Worm (Caenorhabditis elegans) whole organism, L4 larva: Measurements from ENCODE around the gene K07E8.6.

ENCODE experiments used
- D1046.2 ChIP-seq: fragments of 200-800 bp; sonication (Bioruptor generic); IDR thresholded peaks from 2 replicates; pipeline ENCODE4 v1.3.6; 2022; ENCODE audit warnings: missing genetic modification characterization, missing compliant biosample characterization
- F26F4.8 ChIP-seq: fragments of 200-800 bp; sonication (Bioruptor generic); conservative IDR thresholded peaks from 2 replicates; pipeline ENCODE4 v1.3.6; 2022; ENCODE audit warnings: missing genetic modification characterization, missing compliant biosample characterization
- R02D3.7 ChIP-seq: fragments of 150-350 bp; sonication (generic microtip); optimal IDR thresholded peaks from 3 replicates; lab custom pipeline; 2014; ENCODE audit warnings: missing biosample characterization, missing genetic modification characterization
- ZK337.2 ChIP-seq: fragments of 200-800 bp; sonication (Bioruptor generic); IDR thresholded peaks from 2 replicates; pipeline ENCODE4 v1.3.6; 2022; ENCODE audit warnings: missing genetic modification reagents, missing genetic modification characterization, missing compliant biosample characterization
- aha-1 ChIP-seq: fragments of 150-350 bp; peaks from one replicate; lab custom pipeline; 2014; ENCODE audit warnings: missing biosample characterization, missing genetic modification characterization
- ama-1 ChIP-seq: fragments of 150-350 bp; optimal IDR thresholded peaks from 2 replicates; lab custom pipeline; 2014; ENCODE audit warnings: inconsistent platforms, mixed read lengths
- daf-12 ChIP-seq: fragments of 150-350 bp; optimal IDR thresholded peaks from 2 replicates; lab custom pipeline; 2014; ENCODE audit warnings: missing biosample characterization, missing genetic modification reagents, missing genetic modification characterization
- daf-16 ChIP-seq, 3 experiments: sonication (generic microtip); optimal IDR thresholded peaks; 2 replicates each; lab custom pipeline; 2016 to 2017; ENCODE audit warnings: missing genetic modification characterization in 3 of 3, missing genetic modification reagents in 3 of 3, mild to moderate bottlenecking in 2 of 3, missing compliant biosample characterization in 2 of 3, missing biosample characterization in 1 of 3, moderate library complexity in 1 of 3
- daf-19 ChIP-seq: fragments of 200-800 bp; sonication (Bioruptor generic); conservative IDR thresholded peaks from 2 replicates; pipeline ENCODE4 v1.3.6; 2022; ENCODE audit warnings: missing genetic modification characterization, missing compliant biosample characterization
- dmd-6 ChIP-seq: fragments of 200-800 bp; sonication (Bioruptor generic); IDR thresholded peaks from 2 replicates; pipeline ENCODE4 v1.3.6; 2022; ENCODE audit warnings: missing genetic modification reagents, missing genetic modification characterization, missing compliant biosample characterization
- dmd-9 ChIP-seq: fragments of 200-800 bp; sonication (Bioruptor generic); IDR thresholded peaks from 2 replicates; pipeline ENCODE4 v1.3.6; 2022; ENCODE audit warnings: missing genetic modification reagents, missing genetic modification characterization, missing compliant biosample characterization
- dpl-1 ChIP-seq: fragments of 150-350 bp; optimal IDR thresholded peaks from 2 replicates; lab custom pipeline; 2014; ENCODE audit warnings: missing biosample characterization, missing genetic modification reagents, missing genetic modification characterization
- duxl-1 ChIP-seq: sonication (generic microtip); optimal IDR thresholded peaks from 2 replicates; lab custom pipeline; 2016; ENCODE audit warnings: mild to moderate bottlenecking, missing genetic modification characterization, moderate library complexity, missing compliant biosample characterization; ENCODE audit not compliant: poor library complexity
- dve-1 ChIP-seq: sonication (generic microtip); optimal IDR thresholded peaks from 2 replicates; lab custom pipeline; 2017; ENCODE audit warnings: antibody characterized with exemption, mild to moderate bottlenecking, missing genetic modification characterization, missing compliant biosample characterization; ENCODE audit not compliant: insufficient read depth
- egl-27 ChIP-seq: sonication (generic microtip); optimal IDR thresholded peaks from 3 replicates; lab custom pipeline; 2017; ENCODE audit warnings: missing biosample characterization, missing genetic modification reagents, missing genetic modification characterization
- hif-1 ChIP-seq, 2 experiments: sonication (generic microtip); optimal IDR thresholded peaks; 2 replicates each; lab custom pipeline; 2016 to 2017; ENCODE audit warnings: missing compliant biosample characterization in 2 of 2, missing genetic modification characterization in 2 of 2, missing genetic modification reagents in 2 of 2, missing genotype in 2 of 2, mild to moderate bottlenecking in 1 of 2
- hlh-11 ChIP-seq: fragments of 200-800 bp; sonication (Bioruptor generic); optimal IDR thresholded peaks from 2 replicates; lab custom pipeline; 2018; ENCODE audit warnings: mild to moderate bottlenecking, missing genetic modification characterization, missing compliant biosample characterization
- hlh-30 ChIP-seq: sonication (generic microtip); optimal IDR thresholded peaks from 2 replicates; lab custom pipeline; 2017; ENCODE audit warnings: antibody characterized with exemption, mild to moderate bottlenecking, missing genetic modification characterization, missing compliant biosample characterization; ENCODE audit not compliant: insufficient read depth
- hmg-1.1 ChIP-seq: fragments of 200-800 bp; sonication (Bioruptor generic); IDR thresholded peaks from 2 replicates; pipeline ENCODE4 v1.3.6; 2022; ENCODE audit warnings: missing genetic modification reagents, missing genetic modification characterization, missing compliant biosample characterization
- jun-1 ChIP-seq: fragments of 150-350 bp; optimal IDR thresholded peaks from 2 replicates; lab custom pipeline; 2014; ENCODE audit warnings: missing biosample characterization, missing genetic modification reagents, missing genetic modification characterization
- lim-7 ChIP-seq: fragments of 200-800 bp; sonication (Bioruptor generic); IDR thresholded peaks from 2 replicates; pipeline ENCODE4 v1.3.6; 2022; ENCODE audit warnings: missing genetic modification characterization, missing compliant biosample characterization
- lin-1 ChIP-seq: fragments of 200-800 bp; sonication (Bioruptor generic); IDR thresholded peaks from 2 replicates; pipeline ENCODE4 v1.3.6; 2022; ENCODE audit warnings: missing genetic modification reagents, missing genetic modification characterization, missing compliant biosample characterization
- lir-3 ChIP-seq: sonication (generic microtip); optimal IDR thresholded peaks from 2 replicates; lab custom pipeline; 2016; ENCODE audit warnings: mild to moderate bottlenecking, missing genetic modification characterization, missing compliant biosample characterization
- mdl-1 ChIP-seq, 2 experiments: fragments of 150-350 bp in 1 of 2; sonication (generic microtip) in 1 of 2; optimal IDR thresholded peaks; 2 replicates each; lab custom pipeline; 2014 to 2017; ENCODE audit warnings: missing biosample characterization in 2 of 2, missing genetic modification characterization in 2 of 2
- mep-1 ChIP-seq: fragments of 150-350 bp; sonication (generic microtip); optimal IDR thresholded peaks from 3 replicates; lab custom pipeline; 2014; ENCODE audit warnings: missing biosample characterization, missing genetic modification characterization
- mes-2 ChIP-seq: sonication (generic microtip); optimal IDR thresholded peaks from 2 replicates; lab custom pipeline; 2016; ENCODE audit warnings: missing genotype, mild to moderate bottlenecking, missing genetic modification characterization, missing compliant biosample characterization; ENCODE audit not compliant: poor library complexity, severe bottlenecking
- mxl-2 ChIP-seq: fragments of 200-800 bp; sonication (Bioruptor generic); conservative IDR thresholded peaks from 2 replicates; pipeline ENCODE4 v1.3.6; 2022; ENCODE audit warnings: missing genetic modification reagents, missing genetic modification characterization, missing compliant biosample characterization
- mxl-3 ChIP-seq: fragments of 200-800 bp; sonication (Bioruptor generic); optimal IDR thresholded peaks from 2 replicates; lab custom pipeline; 2018; ENCODE audit warnings: mild to moderate bottlenecking, missing genetic modification characterization, missing compliant biosample characterization
- nhr-10 ChIP-seq: fragments of 150-350 bp; optimal IDR thresholded peaks from 2 replicates; lab custom pipeline; 2014; ENCODE audit warnings: missing biosample characterization, missing genetic modification characterization
- nhr-28 ChIP-seq: fragments of 150-350 bp; optimal IDR thresholded peaks from 2 replicates; lab custom pipeline; 2014; ENCODE audit warnings: missing biosample characterization, missing genetic modification characterization
- nhr-41 ChIP-seq: fragments of 200-800 bp; sonication (Bioruptor generic); IDR thresholded peaks from 2 replicates; pipeline ENCODE4 v1.3.6; 2022; ENCODE audit warnings: missing genetic modification reagents, missing genetic modification characterization, missing compliant biosample characterization
- nhr-42 ChIP-seq: fragments of 200-800 bp; sonication (Bioruptor generic); IDR thresholded peaks from 2 replicates; pipeline ENCODE4 v1.3.6; 2022; ENCODE audit warnings: missing genetic modification characterization, missing compliant biosample characterization
- nhr-6 ChIP-seq: fragments of 150-350 bp; optimal IDR thresholded peaks from 2 replicates; lab custom pipeline; 2014; ENCODE audit warnings: missing biosample characterization, missing genetic modification characterization
- pha-4 ChIP-seq, 2 experiments: fragments of 150-350 bp in 1 of 2; fragments of 200-800 bp in 1 of 2; sonication (Bioruptor generic) in 1 of 2; IDR thresholded peaks in 1 of 2; optimal IDR thresholded peaks in 1 of 2; 2 replicates each; pipeline versions ENCODE4 v1.3.6 to Lab custom; 2014 to 2022; ENCODE audit warnings: missing genetic modification characterization in 2 of 2, missing genetic modification reagents in 2 of 2, missing biosample characterization in 1 of 2, missing compliant biosample characterization in 1 of 2
- rbr-2 ChIP-seq: sonication (generic microtip); optimal IDR thresholded peaks from 2 replicates; lab custom pipeline; 2016; ENCODE audit warnings: missing genotype, missing genetic modification characterization, missing compliant biosample characterization
- saeg-2 ChIP-seq: fragments of 200-800 bp; sonication (Bioruptor generic); IDR thresholded peaks from 2 replicates; pipeline ENCODE4 v1.3.6; 2022; ENCODE audit warnings: missing genetic modification reagents, missing genetic modification characterization, missing compliant biosample characterization
- set-16 ChIP-seq: fragments of 200-800 bp; sonication (Bioruptor generic); IDR thresholded peaks from 2 replicates; pipeline ENCODE4 v1.3.6; 2022; ENCODE audit warnings: missing genetic modification reagents, missing genetic modification characterization, missing compliant biosample characterization
- spr-1 ChIP-seq: sonication (generic microtip); optimal IDR thresholded peaks from 2 replicates; lab custom pipeline; 2016; ENCODE audit warnings: mild to moderate bottlenecking, missing genetic modification characterization, missing compliant biosample characterization
- unc-130 ChIP-seq: sonication (generic microtip); optimal IDR thresholded peaks from 2 replicates; lab custom pipeline; 2016; ENCODE audit warnings: missing genetic modification reagents, missing genetic modification characterization, missing compliant biosample characterization
- unc-62 ChIP-seq, 3 experiments: fragments of 150-350 bp in 1 of 3; sonication (generic microtip); optimal IDR thresholded peaks in 2 of 3; peaks in 1 of 3; 1 replicate in 1 of 3; 2 replicates in 2 of 3; lab custom pipeline; 2014 to 2017; ENCODE audit warnings: missing biosample characterization in 3 of 3, missing genetic modification characterization in 3 of 3, missing genetic modification reagents in 3 of 3, missing genotype in 1 of 3
- zag-1 ChIP-seq: fragments of 150-350 bp; optimal IDR thresholded peaks from 2 replicates; lab custom pipeline; 2014; ENCODE audit warnings: missing biosample characterization, missing genetic modification characterization
- zfp-2 ChIP-seq: sonication (generic microtip); optimal IDR thresholded peaks from 2 replicates; lab custom pipeline; 2016; ENCODE audit warnings: mild to moderate bottlenecking, missing genetic modification characterization, missing compliant biosample characterization
- zip-2 ChIP-seq: fragments of 150-350 bp; optimal IDR thresholded peaks from 2 replicates; lab custom pipeline; 2014; ENCODE audit warnings: missing biosample characterization, missing genetic modification characterization

Gene K07E8.6

ce11 chrII:625926-626325 is 13.4 kb downstream of the K07E8.6 start:
- TF ChIP-seq dmd-9 (GFP tag; lab: Robert Waterston, UW) (no peak), ama-1 (lab: Kevin White, UChicago) (no peak), hmg-1.1 (GFP tag; lab: Robert Waterston, UW) (0 out of 2 replicates have a peak, but pooled peaks have one; percentile 38), set-16 (GFP tag; lab: Robert Waterston, UW) (peak; percentile 20; the same call in 1 of the 2 replicates), daf-16 (GFP tag; optimal IDR thresholded peaks at IDR 0.05; lab: Kevin White, UChicago) (peak in 1 of 2 experiments; percentile 42), daf-16 (tag; optimal IDR thresholded peaks at IDR 0.05; lab: Kevin White, UChicago) (no peak), daf-19 (GFP tag; lab: Robert Waterston, UW) (no peak), lim-7 (GFP tag; lab: Robert Waterston, UW) (no peak), nhr-28 (tag; lab: Kevin White, UChicago) (peak; percentile 85), zfp-2 (tag; lab: Kevin White, UChicago) (no peak), egl-27 (no peak), unc-62 (GFP tag; optimal IDR thresholded peaks at IDR 0.05 in 1 of 2; lab: Kevin White, UChicago) (peak in 1 of 2 experiments; percentile 5), unc-62 (tag; optimal IDR thresholded peaks at IDR 0.05; lab: Kevin White, UChicago) (no peak), pha-4 (GFP tag; IDR thresholded peaks at IDR 0.05; lab: Robert Waterston, UW) (no peak), pha-4 (tag; optimal IDR thresholded peaks at IDR 0.05; lab: Kevin White, UChicago) (peak; percentile 5), lir-3 (tag; lab: Kevin White, UChicago) (no peak), hlh-11 (tag; lab: Kevin White, UChicago) (peak; percentile 66), ZK337.2 (GFP tag; lab: Robert Waterston, UW) (0 out of 2 replicates have a peak, but pooled peaks have one; percentile 2), dve-1 (tag; lab: Kevin White, UChicago) (peak; percentile 40), nhr-6 (no peak), mdl-1 (tag; optimal IDR thresholded peaks at IDR 0.05; lab: Kevin White, UChicago) (peak in 1 of 2 experiments; percentile 17), mxl-3 (GFP tag; lab: Kevin White, UChicago) (peak; percentile 50), rbr-2 (tag; lab: Kevin White, UChicago) (peak; percentile 34), dpl-1 (GFP tag; lab: Kevin White, UChicago) (peak; percentile 3), zag-1 (tag; lab: Kevin White, UChicago) (no peak), hlh-30 (tag; lab: Kevin White, UChicago) (peak; percentile 65)

ce11 chrII:624443-624842 is 14.9 kb downstream of the K07E8.6 start, which contains the start of gene T04B8.5:
Gene T04B8.5 (minus strand): TSS chrII:624543.
- TF ChIP-seq aha-1 = peak; percentile 55
- no peak for TF ChIP-seq mxl-2

ce11 chrII:622478-622877 is 16.9 kb downstream of the K07E8.6 start:
- TF ChIP-seq nhr-10 (no peak), R02D3.7 (tag; lab: Kevin White, UChicago) (no peak), zip-2 (tag; lab: Kevin White, UChicago) (no peak), daf-16 (GFP tag; optimal IDR thresholded peaks at IDR 0.05; lab: Kevin White, UChicago) (no peak), daf-16 (tag; optimal IDR thresholded peaks at IDR 0.05; lab: Kevin White, UChicago) (peak; percentile 39), mep-1 (tag; lab: Kevin White, UChicago) (peak; percentile 1), nhr-42 (GFP tag; lab: Robert Waterston, UW) (no peak), hlh-11 (tag; lab: Kevin White, UChicago) (peak; percentile 29), unc-130 (GFP tag; lab: Kevin White, UChicago) (no peak), D1046.2 (GFP tag; lab: Robert Waterston, UW) (no peak), nhr-6 (no peak), dve-1 (tag; lab: Kevin White, UChicago) (peak; percentile 24), mes-2 (tag; lab: Kevin White, UChicago) (peak; percentile 46), F26F4.8 (GFP tag; lab: Robert Waterston, UW) (no peak), hlh-30 (tag; lab: Kevin White, UChicago) (peak; percentile 12), spr-1 (tag; lab: Kevin White, UChicago) (no peak), jun-1 (no peak), lin-1 (GFP tag; lab: Robert Waterston, UW) (no peak), dmd-6 (GFP tag; lab: Robert Waterston, UW) (peak; percentile 47; the same call in 1 of the 2 replicates), saeg-2 (GFP tag; lab: Robert Waterston, UW) (no peak), duxl-1 (tag; lab: Kevin White, UChicago) (no peak), daf-12 (no peak), hif-1 (tag; optimal IDR thresholded peaks at IDR 0.05; lab: Kevin White, UChicago) (no peak), unc-62 (GFP tag; optimal IDR thresholded peaks at IDR 0.05 in 1 of 2; lab: Kevin White, UChicago) (peak in 1 of 2 experiments; percentile 54), unc-62 (tag; optimal IDR thresholded peaks at IDR 0.05; lab: Kevin White, UChicago) (no peak), nhr-28 (tag; lab: Kevin White, UChicago) (peak; percentile 27), nhr-41 (GFP tag; lab: Robert Waterston, UW) (no peak), hmg-1.1 (GFP tag; lab: Robert Waterston, UW) (peak; percentile 65)
- TF ChIP-seq, all 104 proteins: peak for 10
